Fruit fly (Drosophila melanogaster) whole organism: ENCODE data around the gene fon.

Source experiments
- CG8478 ChIP-seq: fragments of >200 bp; optimal IDR thresholded peaks from 2 replicates; lab custom pipeline; 2018; ENCODE audit warnings: inconsistent platforms
- Dll ChIP-seq: fragments of >200 bp; optimal IDR thresholded peaks from 2 replicates; lab custom pipeline; 2017
- EcR ChIP-seq, 2 experiments: fragments of >200 bp; optimal IDR thresholded peaks; 2 replicates each; lab custom pipeline; 2017; ENCODE audit warnings: missing biosample characterization in 2 of 2, missing genetic modification characterization in 2 of 2, missing genetic modification reagents in 2 of 2
- pan ChIP-seq: fragments of >200 bp; optimal IDR thresholded peaks from 2 replicates; lab custom pipeline; 2017
- psq ChIP-seq: fragments of >200 bp; optimal IDR thresholded peaks from 2 replicates; lab custom pipeline; 2017
- usp ChIP-seq: fragments of >200 bp; optimal IDR thresholded peaks from 2 replicates; lab custom pipeline; 2017; ENCODE audit warnings: missing biosample characterization, missing genetic modification characterization, mixed read lengths

fon gene

dm6 chr2L:19386106-19386715 lies at the start of gene fon:
fon (minus strand) TSS chr2L:19386205.
- TF ChIP-seq pan (no peak), usp (GFP tag; lab: Kevin White, UChicago) (no peak), psq (lab: Kevin White, UChicago) (no peak), EcR (GFP tag; optimal IDR thresholded peaks at IDR 0.05; lab: Kevin White, UChicago) (no peak), CG8478 (lab: Kevin White, UChicago) (no peak), Dll (lab: Kevin White, UChicago) (no peak)

- TF ChIP-seq CG8478 (lab: Kevin White, UChicago) (no peak), Dll (lab: Kevin White, UChicago) (no peak), psq (lab: Kevin White, UChicago) (no peak), EcR (GFP tag; optimal IDR thresholded peaks at IDR 0.05; lab: Kevin White, UChicago) (no peak), pan (no peak), usp (GFP tag; lab: Kevin White, UChicago) (no peak)
Measured at dm6 chr2L:19434260-19434659, 48.3 kb upstream of the fon start.

dm6 chr2L:19433292-19433691 lies 47.3 kb upstream of the fon start:
- TF ChIP-seq usp (GFP tag; lab: Kevin White, UChicago) (no peak), Dll (lab: Kevin White, UChicago) (no peak), EcR (GFP tag; optimal IDR thresholded peaks at IDR 0.05; lab: Kevin White, UChicago) (no peak), pan (no peak), psq (lab: Kevin White, UChicago) (no peak), CG8478 (lab: Kevin White, UChicago) (no peak)

dm6 chr2L:19432424-19433015 lies 46.5 kb upstream of the fon start, which contains the start of gene Rab9:
Rab9 (plus strand) TSS chr2L:19432574.
- TF ChIP-seq EcR (GFP tag; optimal IDR thresholded peaks at IDR 0.05; lab: Kevin White, UChicago) (no peak), CG8478 (lab: Kevin White, UChicago) (no peak), Dll (lab: Kevin White, UChicago) (no peak), psq (lab: Kevin White, UChicago) (no peak), usp (GFP tag; lab: Kevin White, UChicago) (no peak), pan (no peak)

dm6 chr2L:19430343-19430742 lies 44.3 kb upstream of the fon start, which contains the start of gene RtcB:
RtcB (plus strand) TSS chr2L:19430643.
- no peak for TF ChIP-seq EcR (GFP tag; optimal IDR thresholded peaks at IDR 0.05; lab: Kevin White, UChicago)
- TF ChIP-seq usp (GFP tag; lab: Kevin White, UChicago), result no peak
- no peak for TF ChIP-seq pan

dm6 chr2L:19429731-19430130 lies 43.7 kb upstream of the fon start:
- no peak for TF ChIP-seq Dll (lab: Kevin White, UChicago)
- TF ChIP-seq psq (lab: Kevin White, UChicago), result no peak
- no peak for TF ChIP-seq CG8478 (lab: Kevin White, UChicago)
- no peak for TF ChIP-seq EcR (GFP tag; optimal IDR thresholded peaks at IDR 0.05; lab: Kevin White, UChicago)
- no peak for TF ChIP-seq usp (GFP tag; lab: Kevin White, UChicago)
- no peak for TF ChIP-seq pan

dm6 chr2L:19426330-19426781 lies 40.4 kb upstream of the fon start, which contains the start of gene Pax:
Pax (minus strand) TSS chr2L:19426596.
- no peak for TF ChIP-seq CG8478 (lab: Kevin White, UChicago)
- TF ChIP-seq Dll (lab: Kevin White, UChicago), result peak; percentile 3
- TF ChIP-seq pan, result no peak
- no peak for TF ChIP-seq EcR (GFP tag; optimal IDR thresholded peaks at IDR 0.05; lab: Kevin White, UChicago)

dm6 chr2L:19425765-19426329 lies 39.8 kb upstream of the fon start:
- TF ChIP-seq pan (peak; percentile 53), EcR (GFP tag; optimal IDR thresholded peaks at IDR 0.05; lab: Kevin White, UChicago) (no peak)

- TF ChIP-seq pan, result no peak
- TF ChIP-seq EcR (GFP tag; optimal IDR thresholded peaks at IDR 0.05; lab: Kevin White, UChicago), result no peak
- no peak for TF ChIP-seq Dll (lab: Kevin White, UChicago)
- TF ChIP-seq usp (GFP tag; lab: Kevin White, UChicago), result no peak
- TF ChIP-seq psq (lab: Kevin White, UChicago), result no peak
Measured at dm6 chr2L:19425105-19425504, 39.1 kb upstream of the fon start.

- TF ChIP-seq Dll (lab: Kevin White, UChicago), result no peak
- no peak for TF ChIP-seq usp (GFP tag; lab: Kevin White, UChicago)
- no peak for TF ChIP-seq psq (lab: Kevin White, UChicago)
- TF ChIP-seq EcR (GFP tag; optimal IDR thresholded peaks at IDR 0.05; lab: Kevin White, UChicago), result no peak
- TF ChIP-seq CG8478 (lab: Kevin White, UChicago), result no peak
Measured at dm6 chr2L:19424307-19424902, 38.4 kb upstream of the fon start.

dm6 chr2L:19423467-19424122 lies 37.6 kb upstream of the fon start, which contains the start of the genes Alp12 and CG13085:
Alp12 (plus strand) TSS chr2L:19424050.
CG13085 (plus strand) TSS chr2L:19424050.
- TF ChIP-seq pan (no peak), CG8478 (lab: Kevin White, UChicago) (no peak), Dll (lab: Kevin White, UChicago) (no peak), EcR (GFP tag; optimal IDR thresholded peaks at IDR 0.05; lab: Kevin White, UChicago) (no peak), psq (lab: Kevin White, UChicago) (no peak), usp (GFP tag; lab: Kevin White, UChicago) (no peak)
